Worm (Caenorhabditis elegans) whole organism, L4 larva: ENCODE measurements around the gene rfs-1.

ENCODE experiments used
- ceh-82 ChIP-seq: sonication (generic microtip); optimal IDR thresholded peaks from 2 replicates; lab custom pipeline; 2017; ENCODE audit warnings: missing biosample characterization, missing genetic modification characterization
- hif-1 ChIP-seq, 2 experiments: sonication (generic microtip); optimal IDR thresholded peaks; 2 replicates each; lab custom pipeline; 2016 to 2017; ENCODE audit warnings: missing compliant biosample characterization in 2 of 2, missing genetic modification characterization in 2 of 2, missing genetic modification reagents in 2 of 2, missing genotype in 2 of 2, mild to moderate bottlenecking in 1 of 2
- hlh-30 ChIP-seq: sonication (generic microtip); optimal IDR thresholded peaks from 2 replicates; lab custom pipeline; 2017; ENCODE audit warnings: antibody characterized with exemption, mild to moderate bottlenecking, missing genetic modification characterization, missing compliant biosample characterization; ENCODE audit not compliant: insufficient read depth
- lin-13 ChIP-seq: fragments of 150-350 bp; optimal IDR thresholded peaks from 2 replicates; lab custom pipeline; 2014; ENCODE audit warnings: missing biosample characterization, missing genetic modification reagents, missing genetic modification characterization
- lin-39 ChIP-seq: fragments of 150-350 bp; optimal IDR thresholded peaks from 2 replicates; lab custom pipeline; 2014; ENCODE audit warnings: missing biosample characterization, missing genetic modification reagents, missing genetic modification characterization
- lsy-2 ChIP-seq, 2 experiments: fragments of 150-350 bp in 1 of 2; sonication (generic microtip) in 1 of 2; optimal IDR thresholded peaks; 2 replicates each; lab custom pipeline; 2014 to 2017; ENCODE audit warnings: missing biosample characterization in 2 of 2, missing genetic modification characterization in 2 of 2
- mdl-1 ChIP-seq, 2 experiments: fragments of 150-350 bp in 1 of 2; sonication (generic microtip) in 1 of 2; optimal IDR thresholded peaks; 2 replicates each; lab custom pipeline; 2014 to 2017; ENCODE audit warnings: missing biosample characterization in 2 of 2, missing genetic modification characterization in 2 of 2
- nhr-11 ChIP-seq: fragments of 150-350 bp; optimal IDR thresholded peaks from 2 replicates; lab custom pipeline; 2014; ENCODE audit warnings: missing biosample characterization, missing genetic modification characterization
- nhr-25 ChIP-seq: sonication (generic microtip); optimal IDR thresholded peaks from 2 replicates; lab custom pipeline; 2017; ENCODE audit warnings: missing genetic modification characterization, mild to moderate bottlenecking, missing compliant biosample characterization, antibody characterized with exemption, moderate library complexity, borderline replicate concordance; ENCODE audit not compliant: insufficient read depth
- nhr-77 ChIP-seq: fragments of 150-350 bp; optimal IDR thresholded peaks from 2 replicates; lab custom pipeline; 2014; ENCODE audit warnings: missing biosample characterization, missing genetic modification characterization
- unc-62 ChIP-seq, 3 experiments: fragments of 150-350 bp in 1 of 3; sonication (generic microtip); optimal IDR thresholded peaks in 2 of 3; peaks in 1 of 3; 1 replicate in 1 of 3; 2 replicates in 2 of 3; lab custom pipeline; 2014 to 2017; ENCODE audit warnings: missing biosample characterization in 3 of 3, missing genetic modification characterization in 3 of 3, missing genetic modification reagents in 3 of 3, missing genotype in 1 of 3
- zag-1 ChIP-seq: fragments of 150-350 bp; optimal IDR thresholded peaks from 2 replicates; lab custom pipeline; 2014; ENCODE audit warnings: missing biosample characterization, missing genetic modification characterization

ce11 chrIII:8249381-8249780, 23.1 kb downstream of the rfs-1 start, which contains the start of the genes C02F5.10 and C02F5.2:
- TF ChIP-seq lin-39 (tag; lab: Kevin White, UChicago) (no peak), mdl-1 (tag; optimal IDR thresholded peaks at IDR 0.05; lab: Kevin White, UChicago) (no peak), nhr-77 (tag; lab: Kevin White, UChicago) (no peak), unc-62 (GFP tag; optimal IDR thresholded peaks at IDR 0.05 in 1 of 2; lab: Kevin White, UChicago) (no peak), unc-62 (tag; optimal IDR thresholded peaks at IDR 0.05; lab: Kevin White, UChicago) (no peak), nhr-25 (tag; lab: Kevin White, UChicago) (no peak), hif-1 (tag; optimal IDR thresholded peaks at IDR 0.05; lab: Kevin White, UChicago) (no peak), zag-1 (tag; lab: Kevin White, UChicago) (no peak), lsy-2 (tag; optimal IDR thresholded peaks at IDR 0.05; lab: Kevin White, UChicago) (no peak), lin-13 (GFP tag; lab: Kevin White, UChicago) (no peak), nhr-11 (tag; lab: Kevin White, UChicago) (no peak), ceh-82 (tag; lab: Kevin White, UChicago) (no peak), hlh-30 (no peak)
